Fruit fly (Drosophila melanogaster) whole organism, wandering third instar larva: ENCODE data around the gene Prp3.

Source experiments
- Abd-B ChIP-seq: fragments of >200 bp; optimal IDR thresholded peaks from 2 replicates; lab custom pipeline; 2017; ENCODE audit warnings: missing biosample characterization, missing genetic modification characterization
- CG32264 ChIP-seq: fragments of 200-800 bp; sonication (Bioruptor generic); optimal IDR thresholded peaks from 2 replicates; lab custom pipeline; 2016; ENCODE audit warnings: missing biosample characterization, missing genetic modification characterization
- CG9705 ChIP-seq: fragments of 200-800 bp; sonication (Bioruptor generic); optimal IDR thresholded peaks from 2 replicates; lab custom pipeline; 2018; ENCODE audit warnings: missing biosample characterization, mild to moderate bottlenecking, missing genetic modification characterization
- CrebA ChIP-seq: fragments of 200-800 bp; sonication (Bioruptor generic); optimal IDR thresholded peaks from 2 replicates; lab custom pipeline; 2016; ENCODE audit warnings: missing biosample characterization, mild to moderate bottlenecking, missing genetic modification characterization, borderline replicate concordance
- Dfd ChIP-seq: fragments of >200 bp; optimal IDR thresholded peaks from 2 replicates; lab custom pipeline; 2017; ENCODE audit warnings: missing biosample characterization, missing genetic modification characterization
- Dif ChIP-seq: fragments of 200-275, 200-300 bp; sonication (Bioruptor generic); optimal IDR thresholded peaks from 2 replicates; lab custom pipeline; 2018; ENCODE audit warnings: missing biosample characterization, missing genetic modification characterization; ENCODE audit not compliant: partially characterized antibody
- GATAd ChIP-seq: sonication (Bioruptor generic); optimal IDR thresholded peaks from 2 replicates; lab custom pipeline; 2016; ENCODE audit warnings: missing biosample characterization, missing genetic modification characterization
- HLH106 ChIP-seq: fragments of 200-800 bp; optimal IDR thresholded peaks from 3 replicates; lab custom pipeline; 2019; ENCODE audit warnings: missing biosample characterization, mild to moderate bottlenecking, missing genetic modification characterization, moderate library complexity
- Hnf4 ChIP-seq: fragments of 200-800 bp; sonication (Bioruptor generic); optimal IDR thresholded peaks from 2 replicates; lab custom pipeline; 2016; ENCODE audit warnings: missing biosample characterization, mild to moderate bottlenecking, missing genetic modification characterization
- Hr78 ChIP-seq: fragments of >200 bp; optimal IDR thresholded peaks from 2 replicates; lab custom pipeline; 2017; ENCODE audit warnings: missing biosample characterization, missing genetic modification characterization
- Hr83 ChIP-seq: fragments of 200-300 bp; sonication (Bioruptor generic); optimal IDR thresholded peaks from 2 replicates; lab custom pipeline; 2016; ENCODE audit warnings: missing biosample characterization, mild to moderate bottlenecking, missing genetic modification characterization, moderate library complexity; ENCODE audit not compliant: poor library complexity, severe bottlenecking
- Jra ChIP-seq: sonication (Bioruptor generic); optimal IDR thresholded peaks from 2 replicates; lab custom pipeline; 2016; ENCODE audit warnings: missing biosample characterization, missing genetic modification characterization
- Mio ChIP-seq: sonication (Bioruptor generic); optimal IDR thresholded peaks from 2 replicates; lab custom pipeline; 2016; ENCODE audit warnings: missing biosample characterization, missing genetic modification characterization
- Myc ChIP-seq: fragments of >200 bp; optimal IDR thresholded peaks from 2 replicates; lab custom pipeline; 2017
- N ChIP-seq: fragments of >200 bp; optimal IDR thresholded peaks from 2 replicates; lab custom pipeline; 2018; ENCODE audit warnings: missing biosample characterization, missing external identifiers, missing genetic modification characterization
- OdsH ChIP-seq: fragments of 200-800 bp; sonication (Bioruptor generic); optimal IDR thresholded peaks from 2 replicates; lab custom pipeline; 2016; ENCODE audit warnings: missing biosample characterization, mild to moderate bottlenecking, missing genetic modification characterization
- Rel ChIP-seq, 2 experiments: fragments of 200-800 bp; sonication (Bioruptor generic) in 1 of 2; optimal IDR thresholded peaks; 2 replicates in 1 of 2; 3 replicates in 1 of 2; lab custom pipeline; 2016 to 2019; ENCODE audit warnings: mild to moderate bottlenecking in 2 of 2, missing biosample characterization in 2 of 2, missing genetic modification characterization in 2 of 2, moderate library complexity in 1 of 2
- Sp1 ChIP-seq: fragments of 200-800 bp; sonication (Bioruptor generic); optimal IDR thresholded peaks from 3 replicates; lab custom pipeline; 2019; ENCODE audit warnings: missing biosample characterization, mild to moderate bottlenecking, missing genetic modification characterization, moderate library complexity
- br ChIP-seq: fragments of 200-800 bp; sonication (Bioruptor generic); optimal IDR thresholded peaks from 2 replicates; lab custom pipeline; 2016; ENCODE audit warnings: missing biosample characterization, missing genetic modification characterization
- brk ChIP-seq: fragments of 200-800 bp; sonication (Bioruptor generic); optimal IDR thresholded peaks from 2 replicates; lab custom pipeline; 2016; ENCODE audit warnings: missing biosample characterization, mild to moderate bottlenecking, missing genetic modification characterization
- dl ChIP-seq, 2 experiments: fragments of 175-275, 200-275 bp in 1 of 2; fragments of 200-275 bp in 1 of 2; sonication (Bioruptor generic); optimal IDR thresholded peaks; lab custom pipeline; 2018; ENCODE audit warnings: mild to moderate bottlenecking in 2 of 2, missing biosample characterization in 2 of 2, missing genetic modification characterization in 2 of 2, moderate library complexity in 2 of 2; ENCODE audit not compliant: partially characterized antibody in 2 of 2, insufficient read depth in 1 of 2
- dmrt93B ChIP-seq: fragments of 200-800 bp; sonication (Bioruptor generic); optimal IDR thresholded peaks from 2 replicates; lab custom pipeline; 2018; ENCODE audit warnings: missing biosample characterization, mild to moderate bottlenecking, missing genetic modification characterization
- dsf ChIP-seq: sonication (Bioruptor generic); optimal IDR thresholded peaks from 2 replicates; lab custom pipeline; 2016; ENCODE audit warnings: missing biosample characterization, missing genetic modification characterization, borderline replicate concordance
- h ChIP-seq: fragments of 200-800 bp; sonication (Bioruptor generic); optimal IDR thresholded peaks from 3 replicates; lab custom pipeline; 2016; ENCODE audit warnings: missing biosample characterization, mild to moderate bottlenecking, missing genetic modification characterization
- jim ChIP-seq: fragments of 175-275, 200-325 bp; sonication (Bioruptor generic); optimal IDR thresholded peaks from 2 replicates; lab custom pipeline; 2016; ENCODE audit warnings: missing biosample characterization, mild to moderate bottlenecking, missing genetic modification characterization
- pan ChIP-seq: fragments of >200 bp; optimal IDR thresholded peaks from 2 replicates; lab custom pipeline; 2017
- psq ChIP-seq: fragments of 200-800 bp; sonication (Bioruptor generic); optimal IDR thresholded peaks from 3 replicates; lab custom pipeline; 2017; ENCODE audit warnings: missing biosample characterization, mild to moderate bottlenecking, missing genetic modification characterization, moderate library complexity
- rgr ChIP-seq: fragments of 200-800 bp; sonication (Bioruptor generic); optimal IDR thresholded peaks from 3 replicates; lab custom pipeline; 2016; ENCODE audit warnings: missing biosample characterization, mild to moderate bottlenecking, missing genetic modification characterization
- sage ChIP-seq: fragments of 200-800 bp; sonication (Bioruptor generic); optimal IDR thresholded peaks from 2 replicates; lab custom pipeline; 2016; ENCODE audit warnings: missing biosample characterization, mild to moderate bottlenecking, missing genetic modification characterization
- sv ChIP-seq: fragments of 200-800 bp; sonication (Bioruptor generic); optimal IDR thresholded peaks from 3 replicates; lab custom pipeline; 2016; ENCODE audit warnings: missing biosample characterization, missing genetic modification characterization
- tai ChIP-seq: sonication (Bioruptor generic); optimal IDR thresholded peaks from 2 replicates; lab custom pipeline; 2016; ENCODE audit warnings: missing biosample characterization, missing genetic modification characterization
- woc ChIP-seq: sonication (Bioruptor generic); optimal IDR thresholded peaks from 2 replicates; lab custom pipeline; 2016; ENCODE audit warnings: missing biosample characterization, mild to moderate bottlenecking, missing genetic modification characterization

The Prp3 gene

dm6 chr3L:19909234-19910053 lies 656 bp upstream of the Prp3 start:
- TF ChIP-seq CG32264 (no peak), psq (GFP tag; lab: Kevin White, UChicago) (peak; percentile 96), Hr83 (no peak), HLH106 (tag; lab: Kevin White, UChicago) (peak; percentile 34), rgr (GFP tag; lab: Kevin White, UChicago) (peak; percentile 46), Sp1 (GFP tag; lab: Kevin White, UChicago) (peak; percentile 26), Dfd (GFP tag; lab: Kevin White, UChicago) (no peak), Rel (GFP tag; optimal IDR thresholded peaks at IDR 0.05; lab: Kevin White, UChicago) (no peak), Rel (tag; optimal IDR thresholded peaks at IDR 0.05; lab: Kevin White, UChicago) (peak; percentile 38), woc (GFP tag; lab: Kevin White, UChicago) (no peak)

dm6 chr3L:19913328-19913936 lies 3.3 kb downstream of the Prp3 start, which contains the start of gene Mtr3:
TSS of gene Mtr3 (minus strand) at chr3L:19913715.
- TF ChIP-seq CG32264 (no peak), pan (no peak), br (GFP tag; lab: Kevin White, UChicago) (no peak), Myc (lab: Kevin White, UChicago) (no peak), Mio (GFP tag; lab: Kevin White, UChicago) (no peak), dsf (GFP tag; lab: Kevin White, UChicago) (no peak), CG9705 (GFP tag; lab: Kevin White, UChicago) (no peak), sage (no peak), jim (GFP tag; lab: Kevin White, UChicago) (no peak), CrebA (no peak), sv (GFP tag; lab: Kevin White, UChicago) (no peak), Jra (GFP tag; lab: Kevin White, UChicago) (no peak), Sp1 (GFP tag; lab: Kevin White, UChicago) (no peak), Hr78 (no peak), Rel (GFP tag; optimal IDR thresholded peaks at IDR 0.05; lab: Kevin White, UChicago) (no peak), Rel (tag; optimal IDR thresholded peaks at IDR 0.05; lab: Kevin White, UChicago) (no peak), OdsH (GFP tag; lab: Kevin White, UChicago) (no peak), GATAd (GFP tag; lab: Kevin White, UChicago) (no peak), tai (GFP tag; lab: Kevin White, UChicago) (no peak), Dif (GFP tag; lab: Kevin White, UChicago) (no peak)
- TF ChIP-seq, all 38 proteins: peak for 0

- TF ChIP-seq Hr83 (peak; percentile 23), Rel (GFP tag; optimal IDR thresholded peaks at IDR 0.05; lab: Kevin White, UChicago) (no peak), Rel (tag; optimal IDR thresholded peaks at IDR 0.05; lab: Kevin White, UChicago) (peak; percentile 29), dl (GFP tag; optimal IDR thresholded peaks at IDR 0.05; lab: Kevin White, UChicago; ENCODE audit: insufficient read depth in 1 of 2, partially characterized antibody in 2 of 2) (no peak), dmrt93B (no peak), rgr (GFP tag; lab: Kevin White, UChicago) (no peak)
Observed at dm6 chr3L:19914833-19915232, 4.7 kb downstream of the Prp3 start, which contains the start of gene Rpn1. TSS of gene Rpn1 (plus strand) at chr3L:19915051.

dm6 chr3L:19919981-19920380 lies 9.9 kb downstream of the Prp3 start:
- TF ChIP-seq Myc (lab: Kevin White, UChicago) (no peak), psq (GFP tag; lab: Kevin White, UChicago) (no peak), N (GFP tag; lab: Kevin White, UChicago) (no peak), Jra (GFP tag; lab: Kevin White, UChicago) (no peak), sv (GFP tag; lab: Kevin White, UChicago) (no peak), brk (GFP tag; lab: Kevin White, UChicago) (no peak), h (no peak), Rel (GFP tag; optimal IDR thresholded peaks at IDR 0.05; lab: Kevin White, UChicago) (no peak), Rel (tag; optimal IDR thresholded peaks at IDR 0.05; lab: Kevin White, UChicago) (no peak), CG9705 (GFP tag; lab: Kevin White, UChicago) (no peak), Hnf4 (GFP tag; lab: Kevin White, UChicago) (no peak), GATAd (GFP tag; lab: Kevin White, UChicago) (no peak), Abd-B (GFP tag; lab: Kevin White, UChicago) (no peak)
